Fruit fly (Drosophila melanogaster) S2 (cell line): ENCODE measurements around the gene PH4alphaNE1.

Source experiments
- CG8478 ChIP-seq: fragments of >200 bp; optimal IDR thresholded peaks from 2 replicates; lab custom pipeline; 2018
- CTCF ChIP-seq, 2 experiments: fragments of >200 bp; optimal IDR thresholded peaks; 2 replicates each; lab custom pipeline; 2018

DNA sequence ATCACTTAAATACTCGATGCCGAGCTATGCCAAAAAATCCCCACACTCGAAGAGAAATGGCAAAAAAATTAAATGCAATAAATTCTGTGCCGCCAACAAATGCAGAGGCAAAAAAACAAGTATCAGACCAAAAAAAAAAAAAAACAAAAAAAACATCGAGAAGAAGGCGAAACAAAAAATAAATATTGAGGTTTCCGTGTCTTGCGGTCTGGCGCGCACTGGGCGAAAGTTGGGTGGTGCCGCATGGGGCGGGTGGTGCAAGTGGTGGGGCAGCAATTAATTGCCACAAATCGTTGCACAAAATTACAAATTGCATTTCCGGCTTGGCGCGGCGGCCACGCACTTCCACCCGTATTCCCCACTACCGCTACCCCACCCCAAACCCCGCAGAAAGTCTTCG, 34.3 kb upstream of the PH4alphaNE1 start:
- TF ChIP-seq CTCF (optimal IDR thresholded peaks at IDR 0.05; lab: Kevin White, UChicago), result no peak
- no peak for TF ChIP-seq CG8478 (lab: Kevin White, UChicago)
